Fruit fly (Drosophila melanogaster): ENCODE measurements around the gene CG3347.

DNA sequence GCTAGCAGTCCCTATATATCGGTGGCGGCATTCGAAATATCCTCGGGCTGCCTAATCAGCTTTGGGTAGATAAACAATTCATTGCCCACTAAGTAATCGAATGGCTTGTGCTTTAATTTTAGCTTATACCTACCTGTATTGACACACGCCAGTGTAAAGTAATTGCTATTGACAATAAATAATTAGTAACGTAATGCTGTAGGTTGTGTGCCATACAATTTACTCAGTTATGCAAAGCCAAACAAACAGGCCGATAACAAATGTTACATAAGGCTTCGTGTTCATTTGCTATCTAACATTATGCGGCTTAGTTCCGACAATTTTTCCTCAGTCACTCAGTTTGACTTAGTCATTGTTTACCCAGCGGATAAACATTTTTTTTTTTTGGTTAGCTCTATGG is 40.5 kb upstream of the CG3347 start:
- TF ChIP-seq Clk (GFP tag; optimal IDR thresholded peaks at IDR 0.05): no peak
- TF ChIP-seq CG14711 (tag; optimal IDR thresholded peaks at IDR 0.05): no peak
- TF ChIP-seq CG1620 (GFP tag; optimal IDR thresholded peaks at IDR 0.05): no peak
- no peak for TF ChIP-seq cic (GFP tag; optimal IDR thresholded peaks at IDR 0.05)
- TF ChIP-seq pad (GFP tag; optimal IDR thresholded peaks at IDR 0.05): no peak
- no peak for TF ChIP-seq CG7101 (tag; optimal IDR thresholded peaks at IDR 0.05)
- no peak for TF ChIP-seq toe (GFP tag; optimal IDR thresholded peaks at IDR 0.05)

All from whole organism, adult.